Fruit fly (Drosophila melanogaster) whole organism, prepupa: ENCODE measurements around the gene NP15.6.

ENCODE experiments used
- CG10631 ChIP-seq: fragments of 200-800 bp; sonication (Bioruptor generic); optimal IDR thresholded peaks from 2 replicates; lab custom pipeline; 2016; ENCODE audit warnings: missing biosample characterization, missing genetic modification characterization
- CG10669 ChIP-seq: fragments of 200-800 bp; sonication (Bioruptor generic); optimal IDR thresholded peaks from 3 replicates; lab custom pipeline; 2018; ENCODE audit warnings: missing biosample characterization, mild to moderate bottlenecking, missing genetic modification characterization, moderate library complexity
- CG11762 ChIP-seq: fragments of 200-800 bp; sonication (Bioruptor generic); optimal IDR thresholded peaks from 3 replicates; lab custom pipeline; 2016; ENCODE audit warnings: missing biosample characterization, missing genetic modification characterization; ENCODE audit not compliant: insufficient read depth
- CG11902 ChIP-seq: fragments of 200-800 bp; sonication (Bioruptor generic); optimal IDR thresholded peaks from 3 replicates; lab custom pipeline; 2016; ENCODE audit warnings: missing biosample characterization, missing genetic modification characterization
- CG15336 ChIP-seq: fragments of 200-800 bp; sonication (Bioruptor generic); IDR thresholded peaks from 2 replicates; pipeline ENCODE4 v1.3.6; 2022; ENCODE audit warnings: missing biosample characterization, missing genetic modification characterization
- CG1621 ChIP-seq: fragments of 200-800 bp; sonication (Bioruptor generic); optimal IDR thresholded peaks from 3 replicates; lab custom pipeline; 2018; ENCODE audit warnings: missing biosample characterization, mild to moderate bottlenecking, missing genetic modification characterization
- CG16779 ChIP-seq: fragments of 200-800 bp; sonication (Bioruptor generic); optimal IDR thresholded peaks from 3 replicates; lab custom pipeline; 2017; ENCODE audit warnings: missing biosample characterization, mild to moderate bottlenecking, missing genetic modification characterization
- CG3032 ChIP-seq: fragments of 200-800 bp; optimal IDR thresholded peaks from 2 replicates; lab custom pipeline; 2019; ENCODE audit warnings: missing biosample characterization, mild to moderate bottlenecking, missing genetic modification characterization, moderate library complexity
- CG31627 ChIP-seq: fragments of 200-800 bp; sonication (Bioruptor generic); optimal IDR thresholded peaks from 3 replicates; lab custom pipeline; 2016; ENCODE audit warnings: missing biosample characterization, missing genetic modification characterization
- CG4318 ChIP-seq: fragments of 200-800 bp; sonication (Bioruptor generic); optimal IDR thresholded peaks from 3 replicates; lab custom pipeline; 2017; ENCODE audit warnings: missing biosample characterization, mild to moderate bottlenecking, missing genetic modification characterization
- CG6163 ChIP-seq: fragments of 200-800 bp; sonication (Bioruptor generic); IDR thresholded peaks from 3 replicates; pipeline ENCODE4 v1.3.6; 2022; ENCODE audit warnings: missing biosample characterization, missing genetic modification characterization
- CG6276 ChIP-seq: fragments of 200-800 bp; sonication (Bioruptor generic); optimal IDR thresholded peaks from 2 replicates; lab custom pipeline; 2017; ENCODE audit warnings: missing biosample characterization, mild to moderate bottlenecking, missing genetic modification characterization
- CG6792 ChIP-seq: fragments of 200-800 bp; sonication (Bioruptor generic); optimal IDR thresholded peaks from 3 replicates; lab custom pipeline; 2016; ENCODE audit warnings: missing biosample characterization, missing genetic modification characterization
- CG6808 ChIP-seq: fragments of 200-800 bp; sonication (Bioruptor generic); optimal IDR thresholded peaks from 3 replicates; lab custom pipeline; 2017; ENCODE audit warnings: missing biosample characterization, missing genetic modification characterization, mild to moderate bottlenecking, moderate library complexity, missing genetic modification reagents
- CG6854 ChIP-seq: fragments of 200-800 bp; sonication (Bioruptor generic); optimal IDR thresholded peaks from 2 replicates; lab custom pipeline; 2017; ENCODE audit warnings: missing biosample characterization, mild to moderate bottlenecking, missing genetic modification characterization
- CG7368 ChIP-seq: fragments of 200-800 bp; sonication (Bioruptor generic); optimal IDR thresholded peaks from 3 replicates; lab custom pipeline; 2016; ENCODE audit warnings: missing biosample characterization, missing genetic modification characterization
- CG8119 ChIP-seq: fragments of 200-800 bp; sonication (Bioruptor generic); IDR thresholded peaks from 3 replicates; pipeline ENCODE4 v1.3.6; 2022; ENCODE audit warnings: missing biosample characterization, missing genetic modification characterization
- CG8319 ChIP-seq: fragments of 200-800 bp; sonication (Bioruptor generic); optimal IDR thresholded peaks from 3 replicates; lab custom pipeline; 2016; ENCODE audit warnings: missing biosample characterization, missing genetic modification characterization
- CG8632 ChIP-seq: fragments of 200-800 bp; sonication (Bioruptor generic); optimal IDR thresholded peaks from 3 replicates; lab custom pipeline; 2016; ENCODE audit warnings: missing biosample characterization, missing genetic modification characterization
- Eip75B ChIP-seq: fragments of 200-800 bp; sonication (Bioruptor generic); optimal IDR thresholded peaks from 3 replicates; lab custom pipeline; 2016; ENCODE audit warnings: missing biosample characterization, missing genetic modification characterization
- Eip78C ChIP-seq: fragments of 200-800 bp; sonication (Bioruptor generic); peaks from one replicate; lab custom pipeline; 2016; ENCODE audit warnings: missing biosample characterization, missing genetic modification characterization
- Ets96B ChIP-seq: fragments of 200-800 bp; optimal IDR thresholded peaks from 2 replicates; lab custom pipeline; 2019; ENCODE audit warnings: missing biosample characterization, mild to moderate bottlenecking, missing genetic modification characterization, moderate library complexity
- Gug ChIP-seq: fragments of 200-800 bp; sonication (Bioruptor generic); IDR thresholded peaks from 2 replicates; pipeline ENCODE4 v1.3.6; 2022; ENCODE audit warnings: missing biosample characterization, missing genetic modification characterization
- Hr39 ChIP-seq: fragments of 200-800 bp; sonication (Bioruptor generic); optimal IDR thresholded peaks from 2 replicates; lab custom pipeline; 2016; ENCODE audit warnings: missing biosample characterization, missing genetic modification characterization
- Hr4 ChIP-seq: fragments of 200-800 bp; sonication (Bioruptor generic); optimal IDR thresholded peaks from 3 replicates; lab custom pipeline; 2016; ENCODE audit warnings: missing biosample characterization, missing genetic modification characterization
- Met ChIP-seq: fragments of 200-800 bp; sonication (Bioruptor generic); optimal IDR thresholded peaks from 3 replicates; lab custom pipeline; 2016; ENCODE audit warnings: missing biosample characterization, missing genetic modification characterization
- OdsH ChIP-seq: fragments of 200-800 bp; sonication (Bioruptor generic); optimal IDR thresholded peaks from 3 replicates; lab custom pipeline; 2016; ENCODE audit warnings: missing biosample characterization, missing genetic modification characterization
- Smox ChIP-seq: fragments of 200-800 bp; sonication (Bioruptor generic); optimal IDR thresholded peaks from 3 replicates; lab custom pipeline; 2016; ENCODE audit warnings: missing biosample characterization, missing genetic modification characterization
- Sox102F ChIP-seq: fragments of 200-800 bp; sonication (Bioruptor generic); optimal IDR thresholded peaks from 2 replicates; lab custom pipeline; 2016; ENCODE audit warnings: missing biosample characterization, mild to moderate bottlenecking, missing genetic modification characterization
- Sox14 ChIP-seq: fragments of 200-800 bp; sonication (Bioruptor generic); optimal IDR thresholded peaks from 3 replicates; lab custom pipeline; 2016; ENCODE audit warnings: missing biosample characterization, missing genetic modification characterization
- Sox15 ChIP-seq: fragments of 200-800 bp; sonication (Bioruptor generic); optimal IDR thresholded peaks from 3 replicates; lab custom pipeline; 2016; ENCODE audit warnings: missing biosample characterization, missing genetic modification characterization
- achi ChIP-seq: fragments of 200-800 bp; sonication (Bioruptor generic); optimal IDR thresholded peaks from 3 replicates; lab custom pipeline; 2016; ENCODE audit warnings: missing biosample characterization, missing genetic modification characterization
- cyc ChIP-seq: fragments of 200-800 bp; sonication (Bioruptor generic); optimal IDR thresholded peaks from 3 replicates; lab custom pipeline; 2016; ENCODE audit warnings: missing biosample characterization, missing genetic modification characterization
- dac ChIP-seq: fragments of 200-800 bp; sonication (Bioruptor generic); optimal IDR thresholded peaks from 2 replicates; lab custom pipeline; 2017; ENCODE audit warnings: missing biosample characterization, mild to moderate bottlenecking, missing genetic modification characterization
- dsx ChIP-seq: fragments of 200-800 bp; optimal IDR thresholded peaks from 3 replicates; lab custom pipeline; 2019; ENCODE audit warnings: missing biosample characterization, mild to moderate bottlenecking, missing genetic modification characterization, moderate library complexity; ENCODE audit not compliant: poor library complexity, severe bottlenecking
- eg ChIP-seq: fragments of 200-800 bp; sonication (Bioruptor generic); IDR thresholded peaks from 3 replicates; pipeline ENCODE4 v1.3.6; 2022; ENCODE audit warnings: missing biosample characterization, missing genetic modification characterization
- esn ChIP-seq: fragments of 200-800 bp; sonication (Bioruptor generic); optimal IDR thresholded peaks from 2 replicates; lab custom pipeline; 2016; ENCODE audit warnings: missing biosample characterization, mild to moderate bottlenecking, missing genetic modification characterization, moderate library complexity
- fd59A ChIP-seq: fragments of 200-800 bp; sonication (Bioruptor generic); optimal IDR thresholded peaks from 2 replicates; lab custom pipeline; 2017; ENCODE audit warnings: missing biosample characterization, mild to moderate bottlenecking, missing genetic modification characterization, missing genetic modification reagents
- fd85E ChIP-seq: fragments of 200-800 bp; sonication (Bioruptor generic); optimal IDR thresholded peaks from 3 replicates; lab custom pipeline; 2016; ENCODE audit warnings: missing biosample characterization, missing genetic modification characterization
- fkh ChIP-seq: fragments of 200-800 bp; sonication (Bioruptor generic); optimal IDR thresholded peaks from 3 replicates; lab custom pipeline; 2017; ENCODE audit warnings: missing biosample characterization, mild to moderate bottlenecking, missing genetic modification characterization, moderate library complexity
- lz ChIP-seq: fragments of 200-800 bp; sonication (Bioruptor generic); optimal IDR thresholded peaks from 3 replicates; lab custom pipeline; 2016; ENCODE audit warnings: missing biosample characterization, missing genetic modification characterization
- net ChIP-seq: fragments of 200-800 bp; sonication (Bioruptor generic); optimal IDR thresholded peaks from 3 replicates; lab custom pipeline; 2016; ENCODE audit warnings: missing biosample characterization, missing genetic modification characterization
- pdm3 ChIP-seq: fragments of 200-800 bp; sonication (Bioruptor generic); optimal IDR thresholded peaks from 3 replicates; lab custom pipeline; 2016; ENCODE audit warnings: missing biosample characterization, missing genetic modification characterization
- spab ChIP-seq: fragments of 200-800 bp; sonication (Bioruptor generic); optimal IDR thresholded peaks from 2 replicates; lab custom pipeline; 2017; ENCODE audit warnings: missing biosample characterization, mild to moderate bottlenecking, missing genetic modification characterization, missing genetic modification reagents
- ss ChIP-seq, 2 experiments: fragments of 200-800 bp; sonication (Bioruptor generic); optimal IDR thresholded peaks; 2 replicates in 1 of 2; 3 replicates in 1 of 2; lab custom pipeline; 2017 to 2018; ENCODE audit warnings: mild to moderate bottlenecking in 2 of 2, missing biosample characterization in 2 of 2, missing genetic modification characterization in 2 of 2, moderate library complexity in 1 of 2
- svp ChIP-seq: fragments of 200-800 bp; sonication (Bioruptor generic); peaks from one replicate; lab custom pipeline; 2016; ENCODE audit warnings: missing biosample characterization, missing genetic modification characterization
- topi ChIP-seq: fragments of 200-800 bp; sonication (Bioruptor generic); optimal IDR thresholded peaks from 3 replicates; lab custom pipeline; 2016; ENCODE audit warnings: missing biosample characterization, missing genetic modification characterization
- vri ChIP-seq: fragments of 200-800 bp; sonication (Bioruptor generic); optimal IDR thresholded peaks from 3 replicates; lab custom pipeline; 2016; ENCODE audit warnings: missing biosample characterization, mild to moderate bottlenecking, missing genetic modification characterization

NP15.6 gene

dm6 chr3R:18997388-18998287 lies 29.5 kb upstream of the NP15.6 start (continued):
- no peak for TF ChIP-seq spab
- TF ChIP-seq Gug = no peak
- TF ChIP-seq dsx (GFP tag; lab: Kevin White, UChicago) = no peak
- peak; percentile 32 for TF ChIP-seq CG6792
- TF ChIP-seq CG6808 (GFP tag; lab: Kevin White, UChicago) = no peak
- peak; percentile 70 for TF ChIP-seq Eip78C (GFP tag; lab: Kevin White, UChicago)
- TF ChIP-seq fd59A (GFP tag; lab: Kevin White, UChicago) = no peak
- no peak for TF ChIP-seq CG1621 (tag; lab: Kevin White, UChicago)
- no peak for TF ChIP-seq CG4318
- TF ChIP-seq OdsH = no peak
- TF ChIP-seq CG11902 (GFP tag; lab: Kevin White, UChicago) = no peak
- TF ChIP-seq fd85E (GFP tag; lab: Kevin White, UChicago) = no peak
- TF ChIP-seq topi (GFP tag; lab: Kevin White, UChicago) = no peak
- TF ChIP-seq Hr39 (GFP tag; lab: Kevin White, UChicago) = no peak
- TF ChIP-seq svp (GFP tag; lab: Kevin White, UChicago) = peak; percentile 86
- TF ChIP-seq CG10631 (GFP tag; lab: Kevin White, UChicago) = no peak
- TF ChIP-seq Sox102F (GFP tag; lab: Kevin White, UChicago) = peak; percentile 35
- peak; percentile 96 for TF ChIP-seq fkh (GFP tag; lab: Kevin White, UChicago)
- no peak for TF ChIP-seq CG3032 (tag; lab: Kevin White, UChicago)
- TF ChIP-seq CG6276 = no peak
- TF ChIP-seq Ets96B (tag; lab: Kevin White, UChicago) = no peak
- TF ChIP-seq CG11762 (GFP tag; lab: Kevin White, UChicago) = no peak
- TF ChIP-seq CG16779 = no peak
- TF ChIP-seq CG15336 = no peak
- no peak for TF ChIP-seq Sox15 (GFP tag; lab: Kevin White, UChicago)
- TF ChIP-seq CG31627 (GFP tag; lab: Kevin White, UChicago) = no peak
- peak; percentile 56 for TF ChIP-seq CG6854
- TF ChIP-seq CG8319 = no peak

- TF ChIP-seq eg = no peak
- TF ChIP-seq CG10631 (GFP tag; lab: Kevin White, UChicago) = peak; percentile 50
- TF ChIP-seq svp (GFP tag; lab: Kevin White, UChicago) = no peak
- TF ChIP-seq Eip78C (GFP tag; lab: Kevin White, UChicago) = peak; percentile 79
- TF ChIP-seq CG6792 = no peak
- TF ChIP-seq CG6163 (GFP tag; lab: Robert Waterston, UW) = peak; percentile 77
- peak; percentile 27 for TF ChIP-seq CG7368
- peak; percentile 53 for TF ChIP-seq Sox14 (GFP tag; lab: Kevin White, UChicago)
- peak; percentile 36 for TF ChIP-seq pdm3 (GFP tag; lab: Kevin White, UChicago)
- no peak for TF ChIP-seq Eip75B (GFP tag; lab: Kevin White, UChicago)
- no peak for TF ChIP-seq topi (GFP tag; lab: Kevin White, UChicago)
- TF ChIP-seq CG4318 = peak; percentile 38
- no peak for TF ChIP-seq ss (GFP tag; optimal IDR thresholded peaks at IDR 0.05; lab: Kevin White, UChicago)
- TF ChIP-seq dsx (GFP tag; lab: Kevin White, UChicago) = peak; percentile 50
- TF ChIP-seq CG6276 = no peak
- peak; percentile 47 for TF ChIP-seq CG10669 (GFP tag; lab: Kevin White, UChicago)
- no peak for TF ChIP-seq lz
- no peak for TF ChIP-seq esn
- peak; percentile 65 for TF ChIP-seq CG3032 (tag; lab: Kevin White, UChicago)
- TF ChIP-seq CG15336 = no peak
- no peak for TF ChIP-seq Met (GFP tag; lab: Kevin White, UChicago)
- TF ChIP-seq vri (GFP tag; lab: Kevin White, UChicago) = no peak
- TF ChIP-seq net (GFP tag; lab: Kevin White, UChicago) = peak; percentile 6
- TF ChIP-seq CG8319 = peak; percentile 4
- no peak for TF ChIP-seq Hr4
- no peak for TF ChIP-seq Sox102F (GFP tag; lab: Kevin White, UChicago)
- peak; percentile 35 for TF ChIP-seq OdsH
- no peak for TF ChIP-seq CG8632
- TF ChIP-seq CG8119 (GFP tag; lab: Robert Waterston, UW) = 0 out of 3 replicates have a peak, but pooled peaks have one; percentile 25
- no peak for TF ChIP-seq dac (GFP tag; lab: Kevin White, UChicago)
- peak; percentile 47 for TF ChIP-seq achi (GFP tag; lab: Kevin White, UChicago)
- TF ChIP-seq Gug = peak; percentile 50
- TF ChIP-seq cyc (GFP tag; lab: Kevin White, UChicago) = no peak
- no peak for TF ChIP-seq Smox (GFP tag; lab: Kevin White, UChicago)
Measured at dm6 chr3R:18998370-18998769, 28.8 kb upstream of the NP15.6 start.
